Worm (Caenorhabditis elegans) whole organism, young adult: Measurements from ENCODE around the gene Y69A2AR.24.

ENCODE experiments used
- C17E4.6 ChIP-seq: fragments of 200-800 bp; sonication (Bioruptor generic); IDR thresholded peaks from 2 replicates; pipeline ENCODE4 v1.3.6; 2022; ENCODE audit warnings: missing genetic modification reagents, missing genetic modification characterization, missing compliant biosample characterization
- ama-1 ChIP-seq, 3 experiments: fragments of 150-350 bp in 1 of 3; sonication (generic microtip) in 2 of 3; optimal IDR thresholded peaks; 2 replicates each; lab custom pipeline; 2014 to 2018; ENCODE audit warnings: missing biosample characterization in 2 of 3, missing genetic modification characterization in 2 of 3, missing genetic modification reagents in 2 of 3
- bed-2 ChIP-seq: fragments of 200-800 bp; sonication (Bioruptor generic); IDR thresholded peaks from 2 replicates; pipeline ENCODE4 v1.3.6; 2022; ENCODE audit warnings: missing genetic modification reagents, missing genetic modification characterization, missing compliant biosample characterization
- cebp-1 ChIP-seq, 2 experiments: fragments of 200-800 bp in 1 of 2; sonication (Bioruptor generic) in 1 of 2; sonication (generic microtip) in 1 of 2; IDR thresholded peaks in 1 of 2; optimal IDR thresholded peaks in 1 of 2; 2 replicates each; pipeline versions ENCODE4 v1.3.6 to Lab custom; 2017 to 2022; ENCODE audit warnings: missing compliant biosample characterization in 2 of 2, missing genetic modification characterization in 2 of 2, mild to moderate bottlenecking in 1 of 2, missing genetic modification reagents in 1 of 2, moderate library complexity in 1 of 2
- nhr-90 ChIP-seq: sonication (generic microtip); optimal IDR thresholded peaks from 2 replicates; lab custom pipeline; 2016; ENCODE audit warnings: missing genotype, mild to moderate bottlenecking, missing genetic modification characterization, missing compliant biosample characterization
- snpc-4 ChIP-seq, 5 experiments: fragments of 150-350 bp in 1 of 5; sonication (generic microtip) in 4 of 5; optimal IDR thresholded peaks; 2 replicates each; lab custom pipeline; 2014 to 2018; ENCODE audit warnings: missing genetic modification characterization in 5 of 5, missing biosample characterization in 3 of 5, antibody characterized with exemption in 2 of 5, mild to moderate bottlenecking in 2 of 5, missing compliant biosample characterization in 2 of 5, missing genotype in 2 of 5, moderate library complexity in 2 of 5, missing genetic modification reagents in 1 of 5
- xnd-1 ChIP-seq: sonication (generic microtip); optimal IDR thresholded peaks from 2 replicates; lab custom pipeline; 2016; ENCODE audit warnings: missing genotype, missing genetic modification reagents, missing genetic modification characterization, missing compliant biosample characterization

- no peak for TF ChIP-seq cebp-1 (GFP tag; IDR thresholded peaks at IDR 0.05; lab: Robert Waterston, UW)
- no peak for TF ChIP-seq cebp-1 (tag; optimal IDR thresholded peaks at IDR 0.05; lab: Kevin White, UChicago)
- no peak for TF ChIP-seq ama-1 (optimal IDR thresholded peaks at IDR 0.05; lab: Kevin White, UChicago)
- no peak for TF ChIP-seq ama-1 (GFP tag; optimal IDR thresholded peaks at IDR 0.05; lab: Kevin White, UChicago)
- no peak for TF ChIP-seq bed-2 (GFP tag; lab: Robert Waterston, UW)
- no peak for TF ChIP-seq C17E4.6 (GFP tag; lab: Robert Waterston, UW)
- TF ChIP-seq nhr-90 (tag; lab: Kevin White, UChicago): no peak
- no peak for TF ChIP-seq snpc-4 (GFP tag; optimal IDR thresholded peaks at IDR 0.05; lab: Kevin White, UChicago)
- TF ChIP-seq snpc-4 (tag; optimal IDR thresholded peaks at IDR 0.05; lab: Kevin White, UChicago): no peak
- TF ChIP-seq xnd-1: no peak
Observed at ce11 chrIV:2562071-2562470, 1.8 kb downstream of the Y69A2AR.24 start, which contains the start of gene Y69A2AR.50.
